Worm (Caenorhabditis elegans): ENCODE results near the gene F55G7.3.
"Not testable (repeated sequence)": the region's sequence is repeated elsewhere in the genome, so short reads cannot be mapped to it uniquely, and the experiment has no call there.

Gene F55G7.3

DNA sequence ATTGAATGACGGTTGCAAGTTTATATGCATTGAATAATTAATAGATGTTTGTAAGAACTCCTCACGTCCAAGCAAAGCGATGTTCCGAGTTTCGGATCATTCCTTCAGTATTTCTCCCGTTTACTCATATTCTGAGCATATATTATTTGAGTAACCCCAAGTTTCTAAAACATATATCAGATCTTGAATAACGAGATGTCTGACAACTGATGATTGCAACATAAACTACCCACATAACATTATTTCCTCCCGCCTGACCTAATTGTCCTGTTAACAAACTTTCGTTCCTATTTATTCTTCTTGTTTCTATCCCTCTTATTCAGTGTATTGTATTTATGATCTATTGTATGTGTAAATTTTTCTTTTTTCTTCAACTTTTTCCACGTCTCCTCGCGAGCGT, 19.3 kb upstream of the F55G7.3 start, which contains the start of gene C49F5.13:
Gene C49F5.13, plus strand, starts transcription at position 301 of the 400 bp plus-strand sequence.
- not testable (repeated sequence) for TF ChIP-seq dpl-1, snu-23, sup-37 (GFP tag; optimal IDR thresholded peaks at IDR 0.05)

DNA sequence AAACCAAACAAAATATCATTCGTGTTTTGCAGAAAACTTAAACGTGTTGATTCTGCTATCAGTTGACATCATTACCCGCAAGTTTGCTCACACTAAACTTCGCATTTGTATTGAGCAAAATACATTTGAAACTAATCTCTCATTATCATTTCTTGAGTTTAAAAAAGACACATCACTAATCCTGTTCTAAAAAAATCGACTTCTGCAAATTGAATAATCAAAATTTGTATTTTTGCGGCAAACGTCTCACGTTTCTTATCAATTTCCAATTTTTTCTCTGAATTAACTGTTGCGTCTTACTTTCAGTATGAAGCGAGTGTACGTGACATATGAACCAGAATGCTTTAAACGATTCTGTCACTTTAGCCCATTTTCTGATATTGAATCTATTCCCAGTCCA, 18.0 kb upstream of the F55G7.3 start, which contains the start of gene C49F5.8:
Gene C49F5.8, plus strand, starts transcription at position 301 of the 400 bp plus-strand sequence.
- TF ChIP-seq elt-2 (tag; optimal IDR thresholded peaks at IDR 0.05) (peak; percentile 18), nhr-90 (tag; optimal IDR thresholded peaks at IDR 0.05; ENCODE audit: poor library complexity) (no peak), zip-4 (GFP tag; optimal IDR thresholded peaks at IDR 0.05) (no peak), aly-2 (tag; optimal IDR thresholded peaks at IDR 0.05) (no peak)

- TF ChIP-seq unc-86 (tag; optimal IDR thresholded peaks at IDR 0.05) (no peak), pqm-1 (tag; optimal IDR thresholded peaks at IDR 0.05) (no peak), tbx-2 (tag; optimal IDR thresholded peaks at IDR 0.05) (no peak), unc-98 (GFP tag; IDR thresholded peaks at IDR 0.05) (no peak), unc-30 (tag; optimal IDR thresholded peaks at IDR 0.05) (no peak), C34B4.2 (tag; optimal IDR thresholded peaks at IDR 0.05) (no peak), egl-13 (tag; optimal IDR thresholded peaks at IDR 0.05) (no peak), mdl-1 (tag; optimal IDR thresholded peaks at IDR 0.05) (no peak), pag-3 (tag; optimal IDR thresholded peaks at IDR 0.05; ENCODE audit: borderline replicate concordance, insufficient read depth) (no peak), fkh-10 (GFP tag; optimal IDR thresholded peaks at IDR 0.05) (no peak), ceh-8 (GFP tag; optimal IDR thresholded peaks at IDR 0.05) (no peak), lin-39 (tag; optimal IDR thresholded peaks at IDR 0.05) (no peak), mef-2 (tag; optimal IDR thresholded peaks at IDR 0.05) (no peak), sptf-1 (tag; optimal IDR thresholded peaks at IDR 0.05) (no peak), xbp-1 (tag; optimal IDR thresholded peaks at IDR 0.05) (no peak), ceh-88 (GFP tag; IDR thresholded peaks at IDR 0.05) (no peak), isw-1 (GFP tag; IDR thresholded peaks at IDR 0.05) (no peak), nhr-84 (tag; optimal IDR thresholded peaks at IDR 0.05) (no peak), F16B12.6 (tag; optimal IDR thresholded peaks at IDR 0.05) (no peak), nhr-77 (tag; optimal IDR thresholded peaks at IDR 0.05) (no peak)
Observed at ce11 chrX:11957246-11957645, 15.4 kb upstream of the F55G7.3 start, which contains the start of gene T08D10.5. TSS of gene T08D10.5 (plus strand) at chrX:11957546.

ce11 chrX:11955125-11955524, 13.3 kb upstream of the F55G7.3 start, which contains the start of gene T08D10.3:
TSS of gene T08D10.3 (plus strand) at chrX:11955425.
- TF ChIP-seq mep-1 (tag; optimal IDR thresholded peaks at IDR 0.05), result no peak
- no peak for TF ChIP-seq xbp-1 (tag; optimal IDR thresholded peaks at IDR 0.05)
- no peak for TF ChIP-seq aha-1 (tag; optimal IDR thresholded peaks at IDR 0.05)
- no peak for TF ChIP-seq unc-86 (tag; optimal IDR thresholded peaks at IDR 0.05)
- no peak for TF ChIP-seq nhr-84 (tag; optimal IDR thresholded peaks at IDR 0.05)
- no peak for TF ChIP-seq ztf-11 (tag; optimal IDR thresholded peaks at IDR 0.05)

- TF ChIP-seq fkh-8 (tag; optimal IDR thresholded peaks at IDR 0.05) (no peak), mab-9 (GFP tag; IDR thresholded peaks at IDR 0.05) (no peak), nhr-28 (tag; optimal IDR thresholded peaks at IDR 0.05) (no peak), lsy-2 (tag; optimal IDR thresholded peaks at IDR 0.05) (no peak), snpc-4 (tag; optimal IDR thresholded peaks at IDR 0.05) (no peak), hlh-17 (GFP tag; optimal IDR thresholded peaks at IDR 0.05; ENCODE audit: borderline replicate concordance) (no peak)
Observed at ce11 chrX:11953229-11953628, 11.4 kb upstream of the F55G7.3 start, which contains the start of gene T08D10.4. TSS of gene T08D10.4 (minus strand) at chrX:11953329.
